Worm (Caenorhabditis elegans) whole organism, young adult: ENCODE data around the gene ani-3.

Experiments used
- ceh-79 ChIP-seq: sonication (generic microtip); optimal IDR thresholded peaks from 2 replicates; lab custom pipeline; 2017; ENCODE audit warnings: mild to moderate bottlenecking, missing genetic modification characterization, missing compliant biosample characterization
- mcd-1 ChIP-seq: fragments of 200-800 bp; sonication (Bioruptor generic); IDR thresholded peaks from 2 replicates; pipeline ENCODE4 v1.3.6; 2022; ENCODE audit warnings: missing genetic modification reagents, missing genetic modification characterization, missing compliant biosample characterization
- pha-4 ChIP-seq: fragments of 150-350 bp; sonication (generic microtip); optimal IDR thresholded peaks from 2 replicates; lab custom pipeline; 2014; ENCODE audit warnings: missing biosample characterization, missing genetic modification reagents, missing genetic modification characterization
- unc-62 ChIP-seq: fragments of 150-350 bp; optimal IDR thresholded peaks from 2 replicates; lab custom pipeline; 2014; ENCODE audit warnings: missing biosample characterization, missing genetic modification reagents, missing genetic modification characterization
- ztf-22 ChIP-seq: fragments of 200-800 bp; sonication (Bioruptor generic); optimal IDR thresholded peaks from 2 replicates; lab custom pipeline; 2018; ENCODE audit warnings: mild to moderate bottlenecking, missing genetic modification characterization, moderate library complexity, missing compliant biosample characterization

ce11 chrV:19717933-19718332, 20.4 kb downstream of the ani-3 start:
- TF ChIP-seq ztf-22 (GFP tag; lab: Kevin White, UChicago), result no peak
- TF ChIP-seq mcd-1 (GFP tag; lab: Robert Waterston, UW), result no peak
- no peak for TF ChIP-seq pha-4 (tag; lab: Kevin White, UChicago)
- no peak for TF ChIP-seq unc-62
- TF ChIP-seq ceh-79 (tag; lab: Kevin White, UChicago), result no peak
